Worm (Caenorhabditis elegans) whole organism, young adult: ENCODE data around the gene flp-25.
A peak's percentile ranks its signal among the peaks of the same experiment; 100 is the strongest.

ENCODE experiments used
- B0019.2 ChIP-seq: fragments of 200-800 bp; sonication (Bioruptor generic); conservative IDR thresholded peaks from 2 replicates; pipeline ENCODE4 v1.3.6; 2022; ENCODE audit warnings: missing genetic modification reagents, missing genetic modification characterization, missing compliant biosample characterization
- B0035.1 ChIP-seq: sonication (generic microtip); optimal IDR thresholded peaks from 2 replicates; lab custom pipeline; 2016; ENCODE audit warnings: missing genetic modification characterization, mild to moderate bottlenecking, missing compliant biosample characterization, missing genotype, missing genetic modification reagents
- B0336.3 ChIP-seq: fragments of 200-800 bp; sonication (Bioruptor generic); IDR thresholded peaks from 2 replicates; pipeline ENCODE4 v1.3.6; 2022; ENCODE audit warnings: missing genetic modification characterization, missing compliant biosample characterization
- C17E4.6 ChIP-seq: fragments of 200-800 bp; sonication (Bioruptor generic); IDR thresholded peaks from 2 replicates; pipeline ENCODE4 v1.3.6; 2022; ENCODE audit warnings: missing genetic modification reagents, missing genetic modification characterization, missing compliant biosample characterization
- F33H1.4 ChIP-seq: fragments of 200-800 bp; sonication (Bioruptor generic); IDR thresholded peaks from 2 replicates; pipeline ENCODE4 v1.3.6; 2022; ENCODE audit warnings: missing genetic modification reagents, missing genetic modification characterization, missing compliant biosample characterization
- F55B11.4 ChIP-seq: sonication (generic microtip); optimal IDR thresholded peaks from 2 replicates; lab custom pipeline; 2016; ENCODE audit warnings: missing compliant biosample characterization, missing genetic modification characterization, borderline replicate concordance; ENCODE audit not compliant: insufficient read depth
- F57A8.1 ChIP-seq: fragments of 200-800 bp; sonication (Bioruptor generic); optimal IDR thresholded peaks from 2 replicates; lab custom pipeline; 2018; ENCODE audit warnings: mild to moderate bottlenecking, missing genetic modification characterization, moderate library complexity, missing compliant biosample characterization
- F57C9.4 ChIP-seq: sonication (generic microtip); optimal IDR thresholded peaks from 2 replicates; lab custom pipeline; 2017; ENCODE audit warnings: mild to moderate bottlenecking, missing genetic modification characterization, missing compliant biosample characterization
- T07F8.4 ChIP-seq: sonication (generic microtip); optimal IDR thresholded peaks from 2 replicates; lab custom pipeline; 2016; ENCODE audit warnings: mild to moderate bottlenecking, missing genetic modification characterization, moderate library complexity, missing compliant biosample characterization
- Y53G8AR.9 ChIP-seq: fragments of 200-800 bp; sonication (Bioruptor generic); conservative IDR thresholded peaks from 2 replicates; pipeline ENCODE4 v1.3.6; 2022; ENCODE audit warnings: missing genetic modification reagents, missing genetic modification characterization, missing compliant biosample characterization
- Y56A3A.18 ChIP-seq: fragments of 200-800 bp; sonication (Bioruptor generic); IDR thresholded peaks from 2 replicates; pipeline ENCODE4 v1.3.6; 2022; ENCODE audit warnings: missing genetic modification reagents, missing genetic modification characterization, missing compliant biosample characterization
- Y67H2A.10 ChIP-seq: fragments of 200-800 bp; sonication (Bioruptor generic); conservative IDR thresholded peaks from 2 replicates; pipeline ENCODE4 v1.3.6; 2022; ENCODE audit warnings: missing genetic modification reagents, missing genetic modification characterization, missing compliant biosample characterization
- ZK185.1 ChIP-seq: sonication (generic microtip); optimal IDR thresholded peaks from 2 replicates; lab custom pipeline; 2016; ENCODE audit warnings: mild to moderate bottlenecking, missing genetic modification characterization, missing compliant biosample characterization; ENCODE audit not compliant: poor library complexity, severe bottlenecking
- akir-1 ChIP-seq: fragments of 200-800 bp; sonication (Bioruptor generic); optimal IDR thresholded peaks from 2 replicates; lab custom pipeline; 2018; ENCODE audit warnings: mild to moderate bottlenecking, missing genetic modification characterization, moderate library complexity, missing compliant biosample characterization
- ama-1 ChIP-seq, 3 experiments: fragments of 150-350 bp in 1 of 3; sonication (generic microtip) in 2 of 3; optimal IDR thresholded peaks; 2 replicates each; lab custom pipeline; 2014 to 2018; ENCODE audit warnings: missing biosample characterization in 2 of 3, missing genetic modification characterization in 2 of 3, missing genetic modification reagents in 2 of 3
- attf-3 ChIP-seq: fragments of 200-800 bp; sonication (Bioruptor generic); conservative IDR thresholded peaks from 2 replicates; pipeline ENCODE4 v1.3.6; 2022; ENCODE audit warnings: missing genetic modification reagents, missing genetic modification characterization, missing compliant biosample characterization
- attf-6 ChIP-seq: fragments of 200-800 bp; sonication (Bioruptor generic); IDR thresholded peaks from 2 replicates; pipeline ENCODE4 v1.3.6; 2022; ENCODE audit warnings: missing genetic modification reagents, missing genetic modification characterization, missing compliant biosample characterization
- bed-1 ChIP-seq: fragments of 200-800 bp; sonication (Bioruptor generic); IDR thresholded peaks from 2 replicates; pipeline ENCODE4 v1.3.6; 2022; ENCODE audit warnings: missing genetic modification reagents, missing genetic modification characterization, missing compliant biosample characterization
- cebp-1 ChIP-seq, 2 experiments: fragments of 200-800 bp in 1 of 2; sonication (Bioruptor generic) in 1 of 2; sonication (generic microtip) in 1 of 2; IDR thresholded peaks in 1 of 2; optimal IDR thresholded peaks in 1 of 2; 2 replicates each; pipeline versions ENCODE4 v1.3.6 to Lab custom; 2017 to 2022; ENCODE audit warnings: missing compliant biosample characterization in 2 of 2, missing genetic modification characterization in 2 of 2, mild to moderate bottlenecking in 1 of 2, missing genetic modification reagents in 1 of 2, moderate library complexity in 1 of 2
- ceh-100 ChIP-seq: fragments of 200-800 bp; sonication (Bioruptor generic); IDR thresholded peaks from 2 replicates; pipeline ENCODE4 v1.3.6; 2022; ENCODE audit warnings: missing genetic modification reagents, missing genetic modification characterization, missing compliant biosample characterization
- ceh-27 ChIP-seq: fragments of 200-800 bp; sonication (Bioruptor generic); optimal IDR thresholded peaks from 2 replicates; lab custom pipeline; 2018; ENCODE audit warnings: mild to moderate bottlenecking, missing genetic modification characterization, moderate library complexity, missing compliant biosample characterization
- dox-1 ChIP-seq: fragments of 200-800 bp; sonication (Bioruptor generic); IDR thresholded peaks from 2 replicates; pipeline ENCODE4 v1.3.6; 2022; ENCODE audit warnings: missing genetic modification reagents, missing genetic modification characterization, missing compliant biosample characterization
- dpff-1 ChIP-seq: sonication (generic microtip); optimal IDR thresholded peaks from 2 replicates; lab custom pipeline; 2017; ENCODE audit warnings: mild to moderate bottlenecking, missing genetic modification characterization, missing compliant biosample characterization
- dpl-1 ChIP-seq: fragments of 150-350 bp; optimal IDR thresholded peaks from 2 replicates; lab custom pipeline; 2014; ENCODE audit warnings: missing biosample characterization, missing genetic modification reagents, missing genetic modification characterization
- efl-1 ChIP-seq: fragments of 150-350 bp; optimal IDR thresholded peaks from 2 replicates; lab custom pipeline; 2014; ENCODE audit warnings: missing biosample characterization, missing genetic modification reagents, missing genetic modification characterization
- egl-18 ChIP-seq: fragments of 200-800 bp; sonication (Bioruptor generic); IDR thresholded peaks from 2 replicates; pipeline ENCODE4 v1.3.6; 2022; ENCODE audit warnings: missing genetic modification reagents, missing genetic modification characterization, missing compliant biosample characterization
- egrh-3 ChIP-seq: fragments of 200-800 bp; sonication (Bioruptor generic); IDR thresholded peaks from 2 replicates; pipeline ENCODE4 v1.3.6; 2022; ENCODE audit warnings: missing genetic modification reagents, missing genetic modification characterization, missing compliant biosample characterization
- fkh-3 ChIP-seq: sonication (generic microtip); optimal IDR thresholded peaks from 2 replicates; lab custom pipeline; 2016; ENCODE audit warnings: mild to moderate bottlenecking, missing genetic modification characterization, missing compliant biosample characterization
- hlh-26 ChIP-seq: fragments of 200-800 bp; sonication (Bioruptor generic); conservative IDR thresholded peaks from 2 replicates; pipeline ENCODE4 v1.3.6; 2022; ENCODE audit warnings: missing genetic modification reagents, missing genetic modification characterization, missing compliant biosample characterization
- hrde-1 ChIP-seq: sonication (generic microtip); optimal IDR thresholded peaks from 2 replicates; lab custom pipeline; 2016; ENCODE audit warnings: missing genetic modification characterization, mild to moderate bottlenecking, missing compliant biosample characterization, moderate library complexity, missing genotype, missing genetic modification reagents, borderline replicate concordance
- hsf-1 ChIP-seq: fragments of 200-800 bp; sonication (Bioruptor generic); IDR thresholded peaks from 2 replicates; pipeline ENCODE4 v1.3.6; 2022; ENCODE audit warnings: missing genetic modification reagents, missing genetic modification characterization, missing compliant biosample characterization
- lag-1 ChIP-seq: fragments of 200-800 bp; sonication (Bioruptor generic); IDR thresholded peaks from 2 replicates; pipeline ENCODE4 v1.3.6; 2022; ENCODE audit warnings: missing genetic modification reagents, missing genetic modification characterization, missing compliant biosample characterization
- lir-1 ChIP-seq: fragments of 200-800 bp; sonication (Bioruptor generic); conservative IDR thresholded peaks from 2 replicates; pipeline ENCODE4 v1.3.6; 2022; ENCODE audit warnings: missing genetic modification reagents, missing genetic modification characterization, missing compliant biosample characterization
- madf-6 ChIP-seq: fragments of 200-800 bp; sonication (Bioruptor generic); IDR thresholded peaks from 2 replicates; pipeline ENCODE4 v1.3.6; 2022; ENCODE audit warnings: missing genetic modification reagents, missing genetic modification characterization, missing compliant biosample characterization
- mel-28 ChIP-seq: sonication (generic microtip); optimal IDR thresholded peaks from 2 replicates; lab custom pipeline; 2016; ENCODE audit warnings: borderline replicate concordance, mild to moderate bottlenecking, missing genetic modification characterization, missing compliant biosample characterization
- nfya-2 ChIP-seq: fragments of 200-800 bp; sonication (Bioruptor generic); IDR thresholded peaks from 2 replicates; pipeline ENCODE4 v1.3.6; 2022; ENCODE audit warnings: missing genetic modification reagents, missing genetic modification characterization, missing compliant biosample characterization
- repo-1 ChIP-seq: sonication (generic microtip); optimal IDR thresholded peaks from 2 replicates; lab custom pipeline; 2017; ENCODE audit warnings: mild to moderate bottlenecking, missing genetic modification characterization, missing compliant biosample characterization
- sea-2 ChIP-seq: fragments of 200-800 bp; sonication (Bioruptor generic); IDR thresholded peaks from 2 replicates; pipeline ENCODE4 v1.3.6; 2022; ENCODE audit warnings: missing genetic modification characterization, missing compliant biosample characterization
- somi-1 ChIP-seq: fragments of 200-800 bp; sonication (Bioruptor generic); optimal IDR thresholded peaks from 2 replicates; lab custom pipeline; 2018; ENCODE audit warnings: mild to moderate bottlenecking, missing genetic modification characterization, missing compliant biosample characterization
- tbp1 ChIP-seq: fragments of 200-800 bp; sonication (Bioruptor generic); optimal IDR thresholded peaks from 2 replicates; lab custom pipeline; 2018; ENCODE audit warnings: mild to moderate bottlenecking, missing genetic modification characterization, missing compliant biosample characterization
- unc-130 ChIP-seq: sonication (generic microtip); optimal IDR thresholded peaks from 2 replicates; lab custom pipeline; 2016; ENCODE audit warnings: missing genetic modification reagents, missing genetic modification characterization, missing compliant biosample characterization
- zim-3 ChIP-seq: sonication (generic microtip); optimal IDR thresholded peaks from 2 replicates; lab custom pipeline; 2017; ENCODE audit warnings: mild to moderate bottlenecking, missing genetic modification characterization, moderate library complexity, missing compliant biosample characterization
- ztf-18 ChIP-seq: sonication (generic microtip); optimal IDR thresholded peaks from 2 replicates; lab custom pipeline; 2016; ENCODE audit warnings: missing genotype, mild to moderate bottlenecking, missing genetic modification characterization, missing compliant biosample characterization
- ztf-26 ChIP-seq: sonication (generic microtip); optimal IDR thresholded peaks from 2 replicates; lab custom pipeline; 2017; ENCODE audit warnings: missing genetic modification characterization, missing compliant biosample characterization
- ztf-3 ChIP-seq: fragments of 200-800 bp; sonication (Bioruptor generic); optimal IDR thresholded peaks from 2 replicates; lab custom pipeline; 2018; ENCODE audit warnings: mild to moderate bottlenecking, missing genetic modification characterization, missing compliant biosample characterization
- ztf-6 ChIP-seq: fragments of 200-800 bp; sonication (Bioruptor generic); IDR thresholded peaks from 2 replicates; pipeline ENCODE4 v1.3.6; 2022; ENCODE audit warnings: missing genetic modification reagents, missing genetic modification characterization, missing compliant biosample characterization

flp-25 gene

ce11 chrIII:9393114-9393780, 31.9 kb downstream of the flp-25 start, which contains the start of the genes gpr-2 and rgr-1 (continued):
- TF ChIP-seq unc-130 (GFP tag; lab: Kevin White, UChicago) (peak; percentile 82), efl-1 (peak; percentile 98), ztf-6 (GFP tag; lab: Robert Waterston, UW) (no peak), dpff-1 (no peak), akir-1 (no peak), mel-28 (no peak), ceh-100 (GFP tag; lab: Robert Waterston, UW) (peak; percentile 60; the same call in 1 of the 2 replicates), C17E4.6 (GFP tag; lab: Robert Waterston, UW) (peak; percentile 85), F55B11.4 (tag; lab: Kevin White, UChicago) (no peak), hrde-1 (no peak), hsf-1 (GFP tag; lab: Robert Waterston, UW) (peak; percentile 90), F33H1.4 (GFP tag; lab: Robert Waterston, UW) (peak; percentile 81), dpl-1 (GFP tag; lab: Kevin White, UChicago) (peak; percentile 92), ztf-18 (tag; lab: Kevin White, UChicago) (peak; percentile 60), ztf-3 (GFP tag; lab: Kevin White, UChicago) (no peak), Y67H2A.10 (0 out of 2 replicates have a peak, but pooled peaks have one; percentile 37), ztf-26 (no peak), repo-1 (no peak), fkh-3 (no peak), B0336.3 (GFP tag; lab: Robert Waterston, UW) (peak; percentile 56; the same call in 1 of the 2 replicates), lir-1 (GFP tag; lab: Robert Waterston, UW) (peak; percentile 40; the same call in 1 of the 2 replicates), hlh-26 (GFP tag; lab: Robert Waterston, UW) (no peak), dox-1 (peak; percentile 86), attf-6 (GFP tag; lab: Robert Waterston, UW) (peak; percentile 54; the same call in 1 of the 2 replicates), somi-1 (GFP tag; lab: Kevin White, UChicago) (no peak), F57C9.4 (tag; lab: Kevin White, UChicago) (no peak), egrh-3 (GFP tag; lab: Robert Waterston, UW) (no peak), nfya-2 (no peak), attf-3 (GFP tag; lab: Robert Waterston, UW) (peak; percentile 37; the same call in 1 of the 2 replicates), sea-2 (GFP tag; lab: Robert Waterston, UW) (no peak), Y53G8AR.9 (GFP tag; lab: Robert Waterston, UW) (peak; percentile 36; the same call in 1 of the 2 replicates), egl-18 (GFP tag; lab: Robert Waterston, UW) (no peak), bed-1 (GFP tag; lab: Robert Waterston, UW) (no peak), lag-1 (GFP tag; lab: Robert Waterston, UW) (no peak), Y56A3A.18 (GFP tag; lab: Robert Waterston, UW) (no peak), B0019.2 (peak; percentile 79), cebp-1 (GFP tag; IDR thresholded peaks at IDR 0.05; lab: Robert Waterston, UW) (no peak), cebp-1 (tag; optimal IDR thresholded peaks at IDR 0.05; lab: Kevin White, UChicago) (no peak), F57A8.1 (GFP tag; lab: Kevin White, UChicago) (no peak), ceh-27 (no peak), tbp1 (GFP tag; lab: Kevin White, UChicago) (peak; percentile 58), madf-6 (peak; percentile 98), ama-1 (optimal IDR thresholded peaks at IDR 0.05; lab: Kevin White, UChicago) (no peak), ama-1 (GFP tag; optimal IDR thresholded peaks at IDR 0.05; lab: Kevin White, UChicago) (no peak), ZK185.1 (tag; lab: Kevin White, UChicago) (no peak), B0035.1 (tag; lab: Kevin White, UChicago) (no peak), zim-3 (no peak), T07F8.4 (tag; lab: Kevin White, UChicago) (no peak)
